Worm (Caenorhabditis elegans): ENCODE results near the gene C18G1.1.

C18G1.1 gene

DNA sequence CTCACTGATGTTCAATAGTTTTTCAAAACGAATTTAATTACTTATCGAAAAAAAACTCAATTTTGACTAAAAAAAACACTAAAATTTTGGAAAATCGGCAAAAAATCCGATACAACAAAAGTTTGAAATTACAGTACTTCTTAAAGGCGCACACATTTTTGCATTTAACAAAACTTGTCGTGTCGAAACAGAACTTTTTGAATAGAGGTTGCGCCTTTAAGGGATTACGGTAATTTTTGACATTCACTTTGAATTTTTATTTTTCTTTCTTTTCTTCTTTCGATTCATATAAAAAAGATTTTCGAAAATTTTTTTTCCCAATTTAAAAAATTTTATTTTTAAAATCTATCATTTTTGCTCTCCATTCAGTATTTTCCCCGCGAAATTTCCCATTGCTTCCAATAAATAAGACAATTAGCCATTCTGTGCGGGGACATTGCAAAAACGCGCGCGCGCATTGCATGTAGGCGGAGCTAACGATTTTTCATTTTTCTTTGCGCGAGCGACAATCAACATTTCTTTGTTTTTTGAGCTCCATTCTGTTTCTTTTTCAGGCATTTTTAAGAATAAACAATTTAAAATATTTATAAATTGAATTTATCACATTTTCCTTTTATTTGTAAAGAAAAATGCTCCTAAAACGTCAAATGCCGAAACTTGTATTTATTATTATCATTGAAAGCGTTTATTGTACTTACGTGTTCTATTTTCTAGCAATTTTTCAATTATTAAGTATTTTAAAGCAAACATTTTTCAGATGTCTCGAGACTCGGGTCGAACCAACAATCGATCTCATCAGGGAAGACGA, 46.4 kb upstream of the C18G1.1 start, which contains the start of gene F39G3.3 (continued):
- TF ChIP-seq attf-4 (tag; optimal IDR thresholded peaks at IDR 0.05) = no peak
- TF ChIP-seq ceh-20 (GFP tag; IDR thresholded peaks at IDR 0.05) = 0 out of 2 replicates have a peak, but pooled peaks have one; percentile 11
- TF ChIP-seq aha-1 (tag) = peak; percentile 82
- no peak for TF ChIP-seq daf-19 (GFP tag; conservative IDR thresholded peaks at IDR 0.05)
- TF ChIP-seq R02D3.7 (tag; optimal IDR thresholded peaks at IDR 0.05) = no peak
- TF ChIP-seq ceh-62 (tag; optimal IDR thresholded peaks at IDR 0.05) = no peak
- TF ChIP-seq Y48G9A.11 (GFP tag; IDR thresholded peaks at IDR 0.05) = no peak
- TF ChIP-seq mes-2 (tag; optimal IDR thresholded peaks at IDR 0.05; ENCODE audit: poor library complexity, severe bottlenecking) = peak; percentile 86
- no peak for TF ChIP-seq nhr-76 (tag; optimal IDR thresholded peaks at IDR 0.05)
- TF ChIP-seq fkh-10 (GFP tag; optimal IDR thresholded peaks at IDR 0.05) = no peak
- peak; percentile 40 for TF ChIP-seq nhr-102 (tag; optimal IDR thresholded peaks at IDR 0.05)
- TF ChIP-seq hlh-30 (tag; optimal IDR thresholded peaks at IDR 0.05; ENCODE audit: insufficient read depth) = peak; percentile 45
- peak; percentile 81 for TF ChIP-seq mep-1 (tag; optimal IDR thresholded peaks at IDR 0.05)
- no peak for TF ChIP-seq T26A8.4 (GFP tag; IDR thresholded peaks at IDR 0.05)
- TF ChIP-seq dmd-9 (GFP tag; IDR thresholded peaks at IDR 0.05) = no peak
- peak; percentile 73 for TF ChIP-seq lin-38 (GFP tag; IDR thresholded peaks at IDR 0.05)
- 0 out of 4 replicates have a peak, but pooled peaks of 1 of the 2 experiments have one; percentile 21 for TF ChIP-seq madf-5 (GFP tag; IDR thresholded peaks at IDR 0.05)
- TF ChIP-seq mxl-2 (GFP tag; conservative IDR thresholded peaks at IDR 0.05) = no peak
- TF ChIP-seq ceh-32 (tag; optimal IDR thresholded peaks at IDR 0.05; ENCODE audit: poor library complexity) = no peak

DNA sequence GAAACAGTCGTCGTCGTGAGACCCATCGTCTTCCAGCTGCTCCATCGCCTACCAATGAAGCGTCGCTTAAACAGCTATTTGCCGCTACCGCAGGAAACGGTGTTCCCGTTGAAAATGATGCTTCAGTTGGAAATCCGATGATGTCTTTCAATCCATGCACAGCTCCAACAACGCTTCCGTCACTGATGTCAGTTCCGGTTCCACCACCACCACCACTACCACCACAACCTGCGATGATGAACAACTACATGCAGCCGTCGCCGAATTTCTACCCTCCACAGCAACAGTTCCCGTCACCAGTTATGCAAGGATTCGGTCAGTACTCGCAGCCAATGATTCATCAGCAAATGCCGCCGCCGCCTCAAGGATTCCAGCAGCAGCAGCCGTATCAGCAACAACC, 43.8 kb upstream of the C18G1.1 start:
- TF ChIP-seq unc-62 (GFP tag; optimal IDR thresholded peaks at IDR 0.05 in 1 of 2) (no peak), unc-62 (tag; optimal IDR thresholded peaks at IDR 0.05) (no peak), aha-1 (tag) (peak; percentile 64), set-16 (GFP tag; IDR thresholded peaks at IDR 0.05) (peak; percentile 19; the same call in 1 of the 2 replicates), gei-8 (GFP tag; optimal IDR thresholded peaks at IDR 0.05) (no peak), snpc-1.2 (GFP tag; IDR thresholded peaks at IDR 0.05) (0 out of 2 replicates have a peak, but pooled peaks have one; percentile 35), pqm-1 (tag; optimal IDR thresholded peaks at IDR 0.05) (no peak)

DNA sequence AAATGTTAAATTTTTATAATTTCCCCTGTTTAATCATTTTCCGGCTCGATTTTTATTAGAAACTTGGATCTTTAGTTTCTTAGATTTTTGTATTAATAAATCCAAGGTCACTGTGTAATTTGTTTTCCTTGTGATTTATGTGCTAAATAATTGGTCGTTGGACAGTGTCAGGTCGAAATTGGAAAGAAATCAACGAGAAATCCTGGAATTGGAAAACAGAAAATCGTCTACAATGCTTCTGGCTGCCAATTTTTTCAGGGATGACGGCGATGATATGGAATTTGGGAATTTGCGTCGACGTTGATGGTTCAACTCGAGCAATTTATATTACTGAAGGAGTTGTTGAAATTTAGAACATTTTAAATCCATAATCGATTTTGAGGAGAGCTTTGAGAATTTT, 43.2 kb upstream of the C18G1.1 start:
- TF ChIP-seq cey-2 (tag; optimal IDR thresholded peaks at IDR 0.05; ENCODE audit: borderline replicate concordance, insufficient read depth) (no peak), aly-2 (tag; optimal IDR thresholded peaks at IDR 0.05) (peak; percentile 31), daf-16 (GFP tag; optimal IDR thresholded peaks at IDR 0.05) (no peak), daf-16 (tag; optimal IDR thresholded peaks at IDR 0.05) (peak; percentile 1), mdt-29 (GFP tag; IDR thresholded peaks at IDR 0.05) (no peak), set-16 (GFP tag; IDR thresholded peaks at IDR 0.05) (no peak), lin-38 (GFP tag; IDR thresholded peaks at IDR 0.05) (peak; percentile 40; the same call in 1 of the 2 replicates), aha-1 (tag) (peak; percentile 96), arid-1 (GFP tag; conservative IDR thresholded peaks at IDR 0.05) (0 out of 2 replicates have a peak, but pooled peaks have one; percentile 8)

DNA sequence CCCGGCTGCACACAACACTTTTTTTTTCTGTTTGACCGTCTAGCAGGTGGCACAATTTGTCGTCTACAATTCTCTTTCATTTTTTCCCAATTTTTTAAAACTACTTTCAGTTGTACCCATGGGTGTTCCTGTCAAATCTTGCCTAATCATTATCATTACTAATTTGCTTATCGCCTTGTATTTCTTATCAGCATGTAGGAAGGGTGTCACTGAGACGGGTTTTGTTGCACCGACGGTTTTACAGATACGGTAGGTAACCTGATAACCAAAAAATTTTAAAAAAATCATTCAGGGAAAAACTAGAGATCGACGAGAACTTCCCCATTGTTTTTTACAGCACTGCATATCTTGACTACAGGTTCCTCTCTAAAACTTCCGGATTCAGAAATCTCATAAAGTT, 40.0 kb upstream of the C18G1.1 start, which contains the start of gene F39G3.2:
F39G3.2 (plus strand) TSS at position 105 of the 400 bp plus-strand sequence.
- peak; percentile 56 for TF ChIP-seq hlh-11 (tag; optimal IDR thresholded peaks at IDR 0.05)
- TF ChIP-seq lin-1 (GFP tag; IDR thresholded peaks at IDR 0.05) = 0 out of 2 replicates have a peak, but pooled peaks have one; percentile 12
- TF ChIP-seq nhr-111 (GFP tag; optimal IDR thresholded peaks at IDR 0.05) = no peak
- peak; percentile 59 for TF ChIP-seq dmd-6 (GFP tag; IDR thresholded peaks at IDR 0.05)
- TF ChIP-seq fos-1 (tag; optimal IDR thresholded peaks at IDR 0.05) = no peak
- no peak for TF ChIP-seq ceh-20 (GFP tag; IDR thresholded peaks at IDR 0.05)
- peak; percentile 54 for TF ChIP-seq dve-1 (tag; optimal IDR thresholded peaks at IDR 0.05; ENCODE audit: insufficient read depth)
- peak; percentile 72 for TF ChIP-seq nhr-28 (tag; optimal IDR thresholded peaks at IDR 0.05)
- TF ChIP-seq daf-16 (GFP tag; optimal IDR thresholded peaks at IDR 0.05) = no peak
- TF ChIP-seq daf-16 (tag; optimal IDR thresholded peaks at IDR 0.05) = peak; percentile 37
- TF ChIP-seq unc-62 (GFP tag; optimal IDR thresholded peaks at IDR 0.05 in 1 of 2) = peak in 1 of 2 experiments; percentile 40
- no peak for TF ChIP-seq unc-62 (tag; optimal IDR thresholded peaks at IDR 0.05)
- TF ChIP-seq F49E8.2 (tag; optimal IDR thresholded peaks at IDR 0.05; ENCODE audit: borderline replicate concordance) = no peak
- no peak for TF ChIP-seq saeg-2 (GFP tag; IDR thresholded peaks at IDR 0.05)
- TF ChIP-seq pqm-1 (tag; optimal IDR thresholded peaks at IDR 0.05) = peak; percentile 89
